Fruit fly (Drosophila melanogaster) whole organism, wandering third instar larva: Measurements from ENCODE around the gene hob.

ENCODE experiments used
- Abd-B ChIP-seq: fragments of >200 bp; optimal IDR thresholded peaks from 2 replicates; lab custom pipeline; 2017; ENCODE audit warnings: missing biosample characterization, missing genetic modification characterization
- CG32264 ChIP-seq: fragments of 200-800 bp; sonication (Bioruptor generic); optimal IDR thresholded peaks from 2 replicates; lab custom pipeline; 2016; ENCODE audit warnings: missing biosample characterization, missing genetic modification characterization
- CG9705 ChIP-seq: fragments of 200-800 bp; sonication (Bioruptor generic); optimal IDR thresholded peaks from 2 replicates; lab custom pipeline; 2018; ENCODE audit warnings: missing biosample characterization, mild to moderate bottlenecking, missing genetic modification characterization
- CrebA ChIP-seq: fragments of 200-800 bp; sonication (Bioruptor generic); optimal IDR thresholded peaks from 2 replicates; lab custom pipeline; 2016; ENCODE audit warnings: missing biosample characterization, mild to moderate bottlenecking, missing genetic modification characterization, borderline replicate concordance
- Dfd ChIP-seq: fragments of >200 bp; optimal IDR thresholded peaks from 2 replicates; lab custom pipeline; 2017; ENCODE audit warnings: missing biosample characterization, missing genetic modification characterization
- Dif ChIP-seq: fragments of 200-275, 200-300 bp; sonication (Bioruptor generic); optimal IDR thresholded peaks from 2 replicates; lab custom pipeline; 2018; ENCODE audit warnings: missing biosample characterization, missing genetic modification characterization; ENCODE audit not compliant: partially characterized antibody
- GATAd ChIP-seq: sonication (Bioruptor generic); optimal IDR thresholded peaks from 2 replicates; lab custom pipeline; 2016; ENCODE audit warnings: missing biosample characterization, missing genetic modification characterization
- HLH106 ChIP-seq: fragments of 200-800 bp; optimal IDR thresholded peaks from 3 replicates; lab custom pipeline; 2019; ENCODE audit warnings: missing biosample characterization, mild to moderate bottlenecking, missing genetic modification characterization, moderate library complexity
- Hnf4 ChIP-seq: fragments of 200-800 bp; sonication (Bioruptor generic); optimal IDR thresholded peaks from 2 replicates; lab custom pipeline; 2016; ENCODE audit warnings: missing biosample characterization, mild to moderate bottlenecking, missing genetic modification characterization
- Hr78 ChIP-seq: fragments of >200 bp; optimal IDR thresholded peaks from 2 replicates; lab custom pipeline; 2017; ENCODE audit warnings: missing biosample characterization, missing genetic modification characterization
- Hr83 ChIP-seq: fragments of 200-300 bp; sonication (Bioruptor generic); optimal IDR thresholded peaks from 2 replicates; lab custom pipeline; 2016; ENCODE audit warnings: missing biosample characterization, mild to moderate bottlenecking, missing genetic modification characterization, moderate library complexity; ENCODE audit not compliant: poor library complexity, severe bottlenecking
- Jra ChIP-seq: sonication (Bioruptor generic); optimal IDR thresholded peaks from 2 replicates; lab custom pipeline; 2016; ENCODE audit warnings: missing biosample characterization, missing genetic modification characterization
- Mio ChIP-seq: sonication (Bioruptor generic); optimal IDR thresholded peaks from 2 replicates; lab custom pipeline; 2016; ENCODE audit warnings: missing biosample characterization, missing genetic modification characterization
- Myc ChIP-seq: fragments of >200 bp; optimal IDR thresholded peaks from 2 replicates; lab custom pipeline; 2017
- N ChIP-seq: fragments of >200 bp; optimal IDR thresholded peaks from 2 replicates; lab custom pipeline; 2018; ENCODE audit warnings: missing biosample characterization, missing external identifiers, missing genetic modification characterization
- OdsH ChIP-seq: fragments of 200-800 bp; sonication (Bioruptor generic); optimal IDR thresholded peaks from 2 replicates; lab custom pipeline; 2016; ENCODE audit warnings: missing biosample characterization, mild to moderate bottlenecking, missing genetic modification characterization
- Rel ChIP-seq, 2 experiments: fragments of 200-800 bp; sonication (Bioruptor generic) in 1 of 2; optimal IDR thresholded peaks; 2 replicates in 1 of 2; 3 replicates in 1 of 2; lab custom pipeline; 2016 to 2019; ENCODE audit warnings: mild to moderate bottlenecking in 2 of 2, missing biosample characterization in 2 of 2, missing genetic modification characterization in 2 of 2, moderate library complexity in 1 of 2
- Sp1 ChIP-seq: fragments of 200-800 bp; sonication (Bioruptor generic); optimal IDR thresholded peaks from 3 replicates; lab custom pipeline; 2019; ENCODE audit warnings: missing biosample characterization, mild to moderate bottlenecking, missing genetic modification characterization, moderate library complexity
- Vsx2 ChIP-seq: fragments of 200-300, 225-300 bp; sonication (Bioruptor generic); optimal IDR thresholded peaks from 2 replicates; lab custom pipeline; 2018; ENCODE audit warnings: missing biosample characterization, missing genetic modification characterization; ENCODE audit not compliant: partially characterized antibody
- br ChIP-seq: fragments of 200-800 bp; sonication (Bioruptor generic); optimal IDR thresholded peaks from 2 replicates; lab custom pipeline; 2016; ENCODE audit warnings: missing biosample characterization, missing genetic modification characterization
- brk ChIP-seq: fragments of 200-800 bp; sonication (Bioruptor generic); optimal IDR thresholded peaks from 2 replicates; lab custom pipeline; 2016; ENCODE audit warnings: missing biosample characterization, mild to moderate bottlenecking, missing genetic modification characterization
- dl ChIP-seq, 2 experiments: fragments of 175-275, 200-275 bp in 1 of 2; fragments of 200-275 bp in 1 of 2; sonication (Bioruptor generic); optimal IDR thresholded peaks; lab custom pipeline; 2018; ENCODE audit warnings: mild to moderate bottlenecking in 2 of 2, missing biosample characterization in 2 of 2, missing genetic modification characterization in 2 of 2, moderate library complexity in 2 of 2; ENCODE audit not compliant: partially characterized antibody in 2 of 2, insufficient read depth in 1 of 2
- dmrt93B ChIP-seq: fragments of 200-800 bp; sonication (Bioruptor generic); optimal IDR thresholded peaks from 2 replicates; lab custom pipeline; 2018; ENCODE audit warnings: missing biosample characterization, mild to moderate bottlenecking, missing genetic modification characterization
- dsf ChIP-seq: sonication (Bioruptor generic); optimal IDR thresholded peaks from 2 replicates; lab custom pipeline; 2016; ENCODE audit warnings: missing biosample characterization, missing genetic modification characterization, borderline replicate concordance
- ey ChIP-seq: fragments of 200-800 bp; sonication (Bioruptor generic); optimal IDR thresholded peaks from 2 replicates; lab custom pipeline; 2016; ENCODE audit warnings: missing biosample characterization, missing genetic modification characterization
- foxo ChIP-seq, 2 experiments: fragments of 200-800 bp; sonication (Bioruptor generic); optimal IDR thresholded peaks; 2 replicates in 1 of 2; 3 replicates in 1 of 2; lab custom pipeline; 2016 to 2017; ENCODE audit warnings: missing biosample characterization in 2 of 2, missing genetic modification characterization in 2 of 2
- fru ChIP-seq: fragments of 200-800 bp; sonication (Bioruptor generic); optimal IDR thresholded peaks from 3 replicates; lab custom pipeline; 2016; ENCODE audit warnings: missing biosample characterization, mild to moderate bottlenecking, missing genetic modification characterization
- h ChIP-seq: fragments of 200-800 bp; sonication (Bioruptor generic); optimal IDR thresholded peaks from 3 replicates; lab custom pipeline; 2016; ENCODE audit warnings: missing biosample characterization, mild to moderate bottlenecking, missing genetic modification characterization
- jim ChIP-seq: fragments of 175-275, 200-325 bp; sonication (Bioruptor generic); optimal IDR thresholded peaks from 2 replicates; lab custom pipeline; 2016; ENCODE audit warnings: missing biosample characterization, mild to moderate bottlenecking, missing genetic modification characterization
- lola ChIP-seq: fragments of >200 bp; optimal IDR thresholded peaks from 2 replicates; lab custom pipeline; 2017; ENCODE audit warnings: missing biosample characterization, missing genetic modification characterization
- pan ChIP-seq: fragments of >200 bp; optimal IDR thresholded peaks from 2 replicates; lab custom pipeline; 2017
- psq ChIP-seq: fragments of 200-800 bp; sonication (Bioruptor generic); optimal IDR thresholded peaks from 3 replicates; lab custom pipeline; 2017; ENCODE audit warnings: missing biosample characterization, mild to moderate bottlenecking, missing genetic modification characterization, moderate library complexity
- rgr ChIP-seq: fragments of 200-800 bp; sonication (Bioruptor generic); optimal IDR thresholded peaks from 3 replicates; lab custom pipeline; 2016; ENCODE audit warnings: missing biosample characterization, mild to moderate bottlenecking, missing genetic modification characterization
- sage ChIP-seq: fragments of 200-800 bp; sonication (Bioruptor generic); optimal IDR thresholded peaks from 2 replicates; lab custom pipeline; 2016; ENCODE audit warnings: missing biosample characterization, mild to moderate bottlenecking, missing genetic modification characterization
- sv ChIP-seq: fragments of 200-800 bp; sonication (Bioruptor generic); optimal IDR thresholded peaks from 3 replicates; lab custom pipeline; 2016; ENCODE audit warnings: missing biosample characterization, missing genetic modification characterization
- tai ChIP-seq: sonication (Bioruptor generic); optimal IDR thresholded peaks from 2 replicates; lab custom pipeline; 2016; ENCODE audit warnings: missing biosample characterization, missing genetic modification characterization
- usp ChIP-seq: fragments of >200 bp; optimal IDR thresholded peaks from 2 replicates; lab custom pipeline; 2017; ENCODE audit warnings: missing biosample characterization, missing genetic modification characterization
- woc ChIP-seq: sonication (Bioruptor generic); optimal IDR thresholded peaks from 2 replicates; lab custom pipeline; 2016; ENCODE audit warnings: missing biosample characterization, mild to moderate bottlenecking, missing genetic modification characterization

hob gene

DNA sequence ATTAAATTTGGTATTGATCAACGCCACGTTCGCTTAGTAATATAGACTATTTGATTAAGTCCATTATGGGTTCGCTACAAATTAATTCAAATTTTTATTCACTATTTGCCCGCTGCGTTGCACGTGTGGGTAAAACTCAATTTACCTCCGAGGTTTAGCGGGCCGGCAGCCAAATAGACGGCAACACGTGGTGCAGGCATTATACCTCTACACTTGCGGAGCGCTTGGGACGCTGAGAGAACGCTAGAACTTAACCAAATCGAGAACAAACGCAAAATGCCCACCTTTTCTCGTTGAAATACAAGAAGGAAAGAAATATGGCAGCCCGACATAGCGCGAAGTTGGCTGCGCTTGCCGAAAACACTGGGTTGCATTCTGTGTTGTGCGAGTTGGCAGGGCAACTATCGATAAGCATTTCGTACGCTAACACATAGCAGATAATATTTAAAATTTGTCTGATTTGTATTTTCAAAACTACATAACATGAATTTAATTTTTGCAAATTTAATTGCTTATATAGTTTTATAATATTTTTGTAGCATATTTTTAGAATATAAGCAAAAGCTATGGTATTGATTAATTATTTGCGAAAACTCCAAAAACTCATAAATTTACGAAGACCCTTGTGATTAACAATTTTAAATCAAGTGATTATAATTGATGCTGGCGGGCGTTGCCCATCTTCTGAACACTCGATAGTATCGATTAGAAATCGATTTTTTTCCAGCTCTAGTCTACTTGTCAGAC is 4.1 kb upstream of the hob start, which contains the start of the genes RpL28 and eIF1:
RpL28 (minus strand) TSS at position 318 of the 747 bp plus-strand sequence.
eIF1 (plus strand) TSS at position 699 of the 747 bp plus-strand sequence.
- TF ChIP-seq br (GFP tag; lab: Kevin White, UChicago) (peak; percentile 66), rgr (GFP tag; lab: Kevin White, UChicago) (peak; percentile 96), h (peak; percentile 89), Dif (GFP tag; lab: Kevin White, UChicago) (peak; percentile 14), fru (peak; percentile 55), dsf (GFP tag; lab: Kevin White, UChicago) (peak; percentile 83), ey (GFP tag; lab: Kevin White, UChicago) (peak; percentile 66), pan (lab: Kevin White, UChicago) (no peak), Hr83 (GFP tag; lab: Kevin White, UChicago) (peak; percentile 99), CrebA (GFP tag; lab: Kevin White, UChicago) (no peak), dmrt93B (GFP tag; lab: Kevin White, UChicago) (peak; percentile 96), GATAd (GFP tag; lab: Kevin White, UChicago) (no peak), woc (GFP tag; lab: Kevin White, UChicago) (peak; percentile 45), sage (GFP tag; lab: Kevin White, UChicago) (no peak), foxo (GFP tag; optimal IDR thresholded peaks at IDR 0.05; lab: Kevin White, UChicago) (peak in 1 of 2 experiments; percentile 90), N (GFP tag; lab: Kevin White, UChicago) (no peak), brk (GFP tag; lab: Kevin White, UChicago) (no peak), jim (GFP tag; lab: Kevin White, UChicago) (no peak), lola (GFP tag; lab: Kevin White, UChicago) (no peak), Sp1 (GFP tag; lab: Kevin White, UChicago) (peak; percentile 91), Rel (GFP tag; optimal IDR thresholded peaks at IDR 0.05; lab: Kevin White, UChicago) (no peak), Rel (tag; optimal IDR thresholded peaks at IDR 0.05; lab: Kevin White, UChicago) (peak; percentile 59), Dfd (GFP tag; lab: Kevin White, UChicago) (no peak), Vsx2 (GFP tag; lab: Kevin White, UChicago) (no peak), CG32264 (GFP tag; lab: Kevin White, UChicago) (peak; percentile 65), psq (GFP tag; lab: Kevin White, UChicago) (peak; percentile 75), usp (no peak), Myc (lab: Kevin White, UChicago) (peak; percentile 65), Mio (GFP tag; lab: Kevin White, UChicago) (peak; percentile 85), Jra (GFP tag; lab: Kevin White, UChicago) (peak; percentile 84), Abd-B (GFP tag; lab: Kevin White, UChicago) (no peak), HLH106 (peak; percentile 86), OdsH (GFP tag; lab: Kevin White, UChicago) (peak; percentile 84), dl (GFP tag; optimal IDR thresholded peaks at IDR 0.05; lab: Kevin White, UChicago; ENCODE audit: insufficient read depth in 1 of 2, partially characterized antibody in 2 of 2) (no peak), tai (GFP tag; lab: Kevin White, UChicago) (no peak), Hnf4 (GFP tag; lab: Kevin White, UChicago) (peak; percentile 82), Hr78 (GFP tag; lab: Kevin White, UChicago) (no peak), sv (GFP tag; lab: Kevin White, UChicago) (peak; percentile 92), CG9705 (GFP tag; lab: Kevin White, UChicago) (peak; percentile 92)

DNA sequence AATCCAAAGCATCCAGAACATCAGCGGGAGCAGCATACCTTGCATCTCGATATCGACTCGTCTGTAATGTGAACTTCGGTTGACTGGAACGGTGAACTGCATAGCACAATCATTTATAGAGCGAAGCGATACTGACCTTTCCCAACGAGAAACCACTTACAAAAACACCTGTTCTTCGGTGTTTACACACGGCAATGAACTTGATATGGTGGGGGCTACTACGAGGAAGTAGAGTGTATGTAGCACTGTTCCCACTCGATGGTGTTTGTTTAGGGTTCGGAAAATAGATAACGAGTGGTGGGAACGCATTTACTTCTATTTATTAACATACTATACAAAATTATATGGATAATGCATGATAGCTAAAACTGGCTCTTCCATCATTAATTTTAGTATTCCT is 9.8 kb downstream of the hob start, which contains the start of the genes CG32269 and CG32270:
CG32269 (minus strand) TSS at position 91 of the 400 bp plus-strand sequence.
CG32270 (minus strand) TSS at position 91 of the 400 bp plus-strand sequence.
- TF ChIP-seq CG32264 (GFP tag; lab: Kevin White, UChicago) (no peak), Hr83 (GFP tag; lab: Kevin White, UChicago) (peak; percentile 92)
